Worm (Caenorhabditis elegans) whole organism, midembryonic: ENCODE data around the gene C31G12.1.
A peak's percentile ranks its signal among the peaks of the same experiment; 100 is the strongest.

Experiments used
- T22C8.4 ChIP-seq: fragments of 200-800 bp; sonication (Bioruptor generic); IDR thresholded peaks from 2 replicates; pipeline ENCODE4 v1.3.6; 2022; ENCODE audit warnings: missing genetic modification characterization, missing compliant biosample characterization
- cog-1 ChIP-seq: sonication (generic microtip); optimal IDR thresholded peaks from 2 replicates; lab custom pipeline; 2016; ENCODE audit warnings: missing genetic modification characterization, missing compliant biosample characterization
- flt-1 ChIP-seq: fragments of 200-800 bp; sonication (Bioruptor generic); IDR thresholded peaks from 2 replicates; pipeline ENCODE4 v1.3.6; 2022; ENCODE audit warnings: missing genetic modification characterization, missing compliant biosample characterization
- klf-2 ChIP-seq: fragments of 200-800 bp; sonication (Bioruptor generic); conservative IDR thresholded peaks from 2 replicates; pipeline ENCODE4 v1.3.6; 2022; ENCODE audit warnings: missing genetic modification reagents, missing genetic modification characterization, missing compliant biosample characterization
- med-1 ChIP-seq: sonication (generic microtip); optimal IDR thresholded peaks from 2 replicates; lab custom pipeline; 2017; ENCODE audit warnings: missing genetic modification characterization, mild to moderate bottlenecking, missing compliant biosample characterization, antibody characterized with exemption, missing genetic modification reagents; ENCODE audit not compliant: insufficient read depth
- ref-1 ChIP-seq: fragments of 200-800 bp; sonication (Bioruptor generic); conservative IDR thresholded peaks from 2 replicates; pipeline ENCODE4 v1.3.6; 2022; ENCODE audit warnings: missing genetic modification reagents, missing genetic modification characterization, missing compliant biosample characterization
- tab-1 ChIP-seq: fragments of 200-800 bp; sonication (Bioruptor generic); IDR thresholded peaks from 2 replicates; pipeline ENCODE4 v1.3.6; 2022; ENCODE audit warnings: missing genetic modification characterization, missing compliant biosample characterization
- ztf-23 ChIP-seq: fragments of 200-800 bp; sonication (Bioruptor generic); IDR thresholded peaks from 2 replicates; pipeline ENCODE4 v1.3.6; 2022; ENCODE audit warnings: missing genetic modification reagents, missing genetic modification characterization, missing compliant biosample characterization
- ztf-29 ChIP-seq: fragments of 200-800 bp; sonication (Bioruptor generic); IDR thresholded peaks from 2 replicates; pipeline ENCODE4 v1.3.6; 2022; ENCODE audit warnings: missing genetic modification reagents, missing genetic modification characterization, missing compliant biosample characterization

C31G12.1 gene

DNA sequence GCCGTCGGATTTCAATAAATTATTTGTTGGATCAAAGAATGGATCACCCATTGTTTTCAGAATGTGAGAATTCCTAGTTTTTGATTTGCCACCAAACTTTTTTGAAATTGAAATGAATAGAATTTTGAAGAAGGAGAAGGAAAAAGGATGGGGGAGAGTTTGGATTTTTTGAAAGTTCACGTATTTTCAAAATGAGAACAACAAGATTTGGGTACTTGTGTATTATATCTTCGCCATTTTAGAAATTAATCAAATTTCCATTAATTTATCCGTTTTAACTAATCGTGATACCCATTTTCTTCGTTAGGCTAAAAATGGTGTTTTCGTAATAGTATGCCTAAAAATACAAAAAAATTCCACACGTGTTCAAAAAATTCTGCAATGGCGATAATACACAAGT lies 8.2 kb upstream of the C31G12.1 start, which contains the start of gene C14A6.8:
Gene C14A6.8 (minus strand): TSS at position 101 of the 400 bp plus-strand sequence.
- no peak for TF ChIP-seq ztf-23 (GFP tag; lab: Robert Waterston, UW)

- TF ChIP-seq T22C8.4 (GFP tag; lab: Robert Waterston, UW) (0 out of 2 replicates have a peak, but pooled peaks have one; percentile 28), ztf-23 (GFP tag; lab: Robert Waterston, UW) (0 out of 2 replicates have a peak, but pooled peaks have one; percentile 47)
These were observed 4.8 kb upstream of the C31G12.1 start for ce11 chrV:18174951-18175350.

DNA sequence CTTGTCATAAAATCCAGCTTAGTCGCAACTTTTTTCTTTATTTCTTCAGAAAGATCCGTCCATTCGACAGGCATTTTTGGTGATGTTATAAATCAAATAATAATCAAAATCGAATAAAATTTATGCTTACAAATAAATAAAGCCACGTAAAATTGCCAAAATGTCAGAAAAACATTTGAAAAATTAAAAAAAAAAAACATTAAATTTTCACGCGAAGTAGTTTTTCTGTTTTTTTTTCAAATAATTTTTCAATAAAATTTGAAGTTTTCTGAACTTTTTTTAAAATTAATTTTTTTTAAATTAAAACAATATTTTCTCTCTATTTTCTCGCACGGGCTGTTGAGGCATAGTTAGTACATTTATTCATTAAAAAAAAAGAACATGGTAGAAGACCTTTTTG lies 1.1 kb upstream of the C31G12.1 start, which contains the start of gene C31G12.4:
Gene C31G12.4 (minus strand): TSS at position 101 of the 400 bp plus-strand sequence.
- no peak for TF ChIP-seq cog-1 (tag; lab: Kevin White, UChicago)
- no peak for TF ChIP-seq T22C8.4 (GFP tag; lab: Robert Waterston, UW)
- TF ChIP-seq ztf-29 (GFP tag; lab: Robert Waterston, UW): no peak
- TF ChIP-seq flt-1 (GFP tag; lab: Robert Waterston, UW): no peak
- TF ChIP-seq klf-2 (GFP tag; lab: Robert Waterston, UW): no peak
- TF ChIP-seq ref-1 (GFP tag; lab: Robert Waterston, UW): no peak
- no peak for TF ChIP-seq tab-1 (GFP tag; lab: Robert Waterston, UW)
- TF ChIP-seq ztf-23 (GFP tag; lab: Robert Waterston, UW): no peak

DNA sequence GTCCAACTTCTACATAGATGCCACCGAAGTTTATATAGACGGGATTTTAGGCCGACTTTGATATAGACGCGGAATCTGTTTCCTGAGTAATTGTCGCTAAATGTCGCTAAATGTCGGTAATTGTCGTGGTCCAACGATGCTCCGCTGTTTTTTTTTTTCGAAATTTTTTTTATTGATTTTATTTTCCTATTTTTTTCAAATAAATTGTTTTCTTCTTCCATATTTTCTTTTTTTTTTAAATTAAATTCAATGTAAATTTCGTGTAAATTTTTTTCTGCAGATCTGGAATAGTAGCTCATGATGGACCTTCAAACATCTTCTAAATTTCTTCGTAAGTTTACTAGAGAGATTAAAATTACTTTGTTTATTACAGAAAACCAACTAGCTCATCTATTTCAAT lies 5.1 kb downstream of the C31G12.1 start, which contains the start of gene C31G12.3:
Gene C31G12.3 (plus strand): TSS at position 301 of the 400 bp plus-strand sequence.
- no peak for TF ChIP-seq tab-1 (GFP tag; lab: Robert Waterston, UW)
- TF ChIP-seq klf-2 (GFP tag; lab: Robert Waterston, UW): no peak
- TF ChIP-seq T22C8.4 (GFP tag; lab: Robert Waterston, UW): no peak
- no peak for TF ChIP-seq cog-1 (tag; lab: Kevin White, UChicago)
- TF ChIP-seq ref-1 (GFP tag; lab: Robert Waterston, UW): no peak
- no peak for TF ChIP-seq ztf-29 (GFP tag; lab: Robert Waterston, UW)
- no peak for TF ChIP-seq med-1 (GFP tag; lab: Kevin White, UChicago)
- TF ChIP-seq flt-1 (GFP tag; lab: Robert Waterston, UW): no peak
- no peak for TF ChIP-seq ztf-23 (GFP tag; lab: Robert Waterston, UW)

ce11 chrV:18188328-18188727 lies 8.6 kb downstream of the C31G12.1 start, which contains the start of gene clec-245:
Gene clec-245 (minus strand): TSS chrV:18188428.
- TF ChIP-seq ztf-29 (GFP tag; lab: Robert Waterston, UW) (no peak), flt-1 (GFP tag; lab: Robert Waterston, UW) (no peak), tab-1 (GFP tag; lab: Robert Waterston, UW) (no peak), cog-1 (tag; lab: Kevin White, UChicago) (no peak), klf-2 (GFP tag; lab: Robert Waterston, UW) (no peak), ztf-23 (GFP tag; lab: Robert Waterston, UW) (no peak), T22C8.4 (GFP tag; lab: Robert Waterston, UW) (no peak), ref-1 (GFP tag; lab: Robert Waterston, UW) (no peak), med-1 (GFP tag; lab: Kevin White, UChicago) (no peak)

DNA sequence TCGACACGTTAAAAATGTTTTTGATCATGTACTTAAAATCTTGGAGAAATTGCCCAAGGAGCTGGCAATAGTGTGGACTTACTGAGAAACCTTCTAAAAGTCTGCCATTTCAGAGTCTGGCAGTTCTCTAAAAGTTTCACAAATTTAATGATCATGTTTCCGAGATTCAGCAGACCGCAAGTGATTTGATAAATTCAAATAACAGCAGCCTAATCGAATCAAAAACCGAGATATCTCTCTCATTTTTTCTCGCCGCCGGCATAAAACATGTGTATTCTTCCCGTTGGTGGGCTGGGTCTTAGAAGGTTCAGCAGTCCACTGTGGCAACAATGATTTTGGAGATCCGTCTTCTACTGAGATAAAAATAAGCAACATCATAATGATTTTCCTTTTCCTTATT lies 9.4 kb downstream of the C31G12.1 start, which contains the start of gene clec-246:
Gene clec-246 (plus strand): TSS at position 301 of the 400 bp plus-strand sequence.
- TF ChIP-seq cog-1 (tag; lab: Kevin White, UChicago) (no peak), tab-1 (GFP tag; lab: Robert Waterston, UW) (no peak)

ce11 chrV:18191128-18191527 lies 11.4 kb downstream of the C31G12.1 start, which contains the start of gene clec-42:
Gene clec-42 (plus strand): TSS chrV:18191412.
- TF ChIP-seq flt-1 (GFP tag; lab: Robert Waterston, UW): no peak
- no peak for TF ChIP-seq T22C8.4 (GFP tag; lab: Robert Waterston, UW)
- no peak for TF ChIP-seq cog-1 (tag; lab: Kevin White, UChicago)
- no peak for TF ChIP-seq ztf-29 (GFP tag; lab: Robert Waterston, UW)
- TF ChIP-seq klf-2 (GFP tag; lab: Robert Waterston, UW): no peak
- TF ChIP-seq med-1 (GFP tag; lab: Kevin White, UChicago): no peak
- no peak for TF ChIP-seq tab-1 (GFP tag; lab: Robert Waterston, UW)
- no peak for TF ChIP-seq ref-1 (GFP tag; lab: Robert Waterston, UW)
- TF ChIP-seq ztf-23 (GFP tag; lab: Robert Waterston, UW): no peak

- TF ChIP-seq ref-1 (GFP tag; lab: Robert Waterston, UW): no peak
These were observed 15.2 kb downstream of the C31G12.1 start, which contains the start of gene F16H6.3 for ce11 chrV:18195006-18195405. Gene F16H6.3 (plus strand): TSS chrV:18195306.

DNA sequence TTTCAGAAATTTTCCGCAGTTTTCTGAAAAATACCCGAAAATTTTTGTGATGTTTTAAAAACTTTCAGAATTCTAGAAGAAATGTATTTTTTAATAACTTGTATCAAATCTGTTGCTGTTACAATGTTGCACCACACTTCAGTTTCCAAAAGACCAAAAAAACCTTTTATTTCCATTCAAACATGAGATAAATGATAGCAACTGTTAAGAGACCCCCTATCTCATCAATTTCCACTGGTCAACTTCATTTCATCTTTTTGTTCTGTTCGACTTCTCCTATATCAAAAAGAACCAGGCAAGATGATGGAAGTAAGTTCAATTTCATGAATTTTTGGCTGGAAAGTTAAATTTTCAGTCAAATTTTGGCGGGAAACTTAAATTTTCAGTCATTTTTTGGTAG lies 18.7 kb downstream of the C31G12.1 start, which contains the start of gene F16H6.4:
Gene F16H6.4 (plus strand): TSS at position 301 of the 400 bp plus-strand sequence.
- TF ChIP-seq ref-1 (GFP tag; lab: Robert Waterston, UW): no peak
- no peak for TF ChIP-seq flt-1 (GFP tag; lab: Robert Waterston, UW)
- TF ChIP-seq ztf-29 (GFP tag; lab: Robert Waterston, UW): no peak
- TF ChIP-seq klf-2 (GFP tag; lab: Robert Waterston, UW): no peak
- TF ChIP-seq med-1 (GFP tag; lab: Kevin White, UChicago): no peak
- TF ChIP-seq T22C8.4 (GFP tag; lab: Robert Waterston, UW): no peak
- no peak for TF ChIP-seq tab-1 (GFP tag; lab: Robert Waterston, UW)
- no peak for TF ChIP-seq cog-1 (tag; lab: Kevin White, UChicago)

ce11 chrV:18209071-18209470 lies 29.3 kb downstream of the C31G12.1 start, which contains the start of gene F16H6.7:
Gene F16H6.7 (minus strand): TSS chrV:18209171.
- TF ChIP-seq ztf-23 (GFP tag; lab: Robert Waterston, UW): no peak
- TF ChIP-seq tab-1 (GFP tag; lab: Robert Waterston, UW): no peak
- TF ChIP-seq med-1 (GFP tag; lab: Kevin White, UChicago): no peak
- no peak for TF ChIP-seq cog-1 (tag; lab: Kevin White, UChicago)
- no peak for TF ChIP-seq flt-1 (GFP tag; lab: Robert Waterston, UW)
- TF ChIP-seq T22C8.4 (GFP tag; lab: Robert Waterston, UW): no peak
- no peak for TF ChIP-seq ref-1 (GFP tag; lab: Robert Waterston, UW)
- TF ChIP-seq ztf-29 (GFP tag; lab: Robert Waterston, UW): no peak
- no peak for TF ChIP-seq klf-2 (GFP tag; lab: Robert Waterston, UW)
